Worm (Caenorhabditis elegans) whole organism, late embryonic: ENCODE results near the gene mpst-7.

ENCODE experiments used
- C38D4.7 ChIP-seq: fragments of 200-800 bp; sonication (Bioruptor generic); optimal IDR thresholded peaks from 2 replicates; lab custom pipeline; 2018; ENCODE audit warnings: mild to moderate bottlenecking, missing genetic modification characterization, moderate library complexity, missing compliant biosample characterization
- ceh-18 ChIP-seq: sonication (generic microtip); optimal IDR thresholded peaks from 2 replicates; lab custom pipeline; 2016; ENCODE audit warnings: missing genetic modification characterization, missing compliant biosample characterization
- fkh-6 ChIP-seq: sonication (generic microtip); optimal IDR thresholded peaks from 2 replicates; lab custom pipeline; 2016; ENCODE audit warnings: missing genetic modification characterization, missing compliant biosample characterization
- hlh-8 ChIP-seq: sonication (generic microtip); optimal IDR thresholded peaks from 2 replicates; lab custom pipeline; 2016; ENCODE audit warnings: missing genotype, missing genetic modification characterization, missing compliant biosample characterization
- pag-3 ChIP-seq: sonication (generic microtip); optimal IDR thresholded peaks from 2 replicates; lab custom pipeline; 2016; ENCODE audit warnings: missing compliant biosample characterization, missing genetic modification characterization, borderline replicate concordance
- tbx-7 ChIP-seq: sonication (generic microtip); optimal IDR thresholded peaks from 2 replicates; lab custom pipeline; 2016; ENCODE audit warnings: missing genotype, missing genetic modification characterization, missing compliant biosample characterization
- ttx-3 ChIP-seq: sonication (generic microtip); optimal IDR thresholded peaks from 2 replicates; lab custom pipeline; 2016; ENCODE audit warnings: missing genetic modification reagents, missing genetic modification characterization, missing compliant biosample characterization
- unc-42 ChIP-seq: sonication (generic microtip); optimal IDR thresholded peaks from 2 replicates; lab custom pipeline; 2016; ENCODE audit warnings: missing genotype, missing genetic modification characterization, missing compliant biosample characterization

- TF ChIP-seq tbx-7 (tag; lab: Kevin White, UChicago), result no peak
- TF ChIP-seq ceh-18 (tag; lab: Kevin White, UChicago), result no peak
- TF ChIP-seq ttx-3 (tag; lab: Kevin White, UChicago), result no peak
- TF ChIP-seq fkh-6 (tag; lab: Kevin White, UChicago), result no peak
- TF ChIP-seq pag-3 (tag; lab: Kevin White, UChicago), result no peak
- no peak for TF ChIP-seq C38D4.7 (GFP tag; lab: Kevin White, UChicago)
- TF ChIP-seq unc-42 (tag; lab: Kevin White, UChicago), result no peak
- TF ChIP-seq hlh-8 (tag; lab: Kevin White, UChicago), result no peak
Observed at ce11 chrV:12906732-12907131, 54.2 kb downstream of the mpst-7 start, which contains the start of gene ttr-29.
